Worm (Caenorhabditis elegans) whole organism, late embryonic: ENCODE measurements around the gene F54F12.2.

ENCODE experiments used
- F13H6.1 ChIP-seq: sonication (generic microtip); optimal IDR thresholded peaks from 2 replicates; lab custom pipeline; 2016; ENCODE audit warnings: missing genetic modification characterization, missing compliant biosample characterization
- K02D7.2 ChIP-seq: sonication (generic microtip); optimal IDR thresholded peaks from 2 replicates; lab custom pipeline; 2017; ENCODE audit warnings: mild to moderate bottlenecking, missing genetic modification characterization, missing compliant biosample characterization
- ahr-1 ChIP-seq: sonication (generic microtip); optimal IDR thresholded peaks from 2 replicates; lab custom pipeline; 2016; ENCODE audit warnings: missing genetic modification characterization, missing compliant biosample characterization
- ceh-14 ChIP-seq: sonication (generic microtip); optimal IDR thresholded peaks from 2 replicates; lab custom pipeline; 2016; ENCODE audit warnings: missing genotype, missing genetic modification characterization, missing compliant biosample characterization
- ceh-18 ChIP-seq: sonication (generic microtip); optimal IDR thresholded peaks from 2 replicates; lab custom pipeline; 2016; ENCODE audit warnings: missing genetic modification characterization, missing compliant biosample characterization
- ceh-19 ChIP-seq: fragments of 200-800 bp; sonication (Bioruptor generic); optimal IDR thresholded peaks from 2 replicates; lab custom pipeline; 2018; ENCODE audit warnings: mild to moderate bottlenecking, missing genetic modification characterization, missing compliant biosample characterization
- ceh-2 ChIP-seq: sonication (generic microtip); optimal IDR thresholded peaks from 2 replicates; lab custom pipeline; 2016; ENCODE audit warnings: missing genotype, missing genetic modification characterization, missing compliant biosample characterization
- ceh-30 ChIP-seq: fragments of 150-350 bp; optimal IDR thresholded peaks from 2 replicates; lab custom pipeline; 2014; ENCODE audit warnings: missing biosample characterization, missing genetic modification characterization
- ceh-31 ChIP-seq: sonication (generic microtip); optimal IDR thresholded peaks from 2 replicates; lab custom pipeline; 2016; ENCODE audit warnings: missing genetic modification characterization, missing compliant biosample characterization
- ceh-45 ChIP-seq: fragments of 200-800 bp; sonication (Bioruptor generic); IDR thresholded peaks from 2 replicates; pipeline ENCODE4 v1.3.6; 2022; ENCODE audit warnings: missing genetic modification reagents, missing genetic modification characterization, missing compliant biosample characterization
- ceh-6 ChIP-seq: fragments of 200-800 bp; sonication (Bioruptor generic); optimal IDR thresholded peaks from 2 replicates; lab custom pipeline; 2018; ENCODE audit warnings: mild to moderate bottlenecking, missing genetic modification characterization, missing compliant biosample characterization
- che-1 ChIP-seq: sonication (generic microtip); optimal IDR thresholded peaks from 2 replicates; lab custom pipeline; 2016; ENCODE audit warnings: mild to moderate bottlenecking, missing genetic modification characterization, missing compliant biosample characterization
- dmd-4 ChIP-seq: sonication (generic microtip); optimal IDR thresholded peaks from 2 replicates; lab custom pipeline; 2016; ENCODE audit warnings: borderline replicate concordance, missing genetic modification characterization, missing compliant biosample characterization
- ets-4 ChIP-seq: sonication (generic microtip); optimal IDR thresholded peaks from 2 replicates; lab custom pipeline; 2016; ENCODE audit warnings: missing genetic modification characterization, missing compliant biosample characterization
- eyg-1 ChIP-seq: sonication (generic microtip); optimal IDR thresholded peaks from 2 replicates; lab custom pipeline; 2016; ENCODE audit warnings: missing genotype, missing genetic modification characterization, missing compliant biosample characterization
- fax-1 ChIP-seq: sonication (generic microtip); optimal IDR thresholded peaks from 2 replicates; lab custom pipeline; 2016; ENCODE audit warnings: missing genotype, missing genetic modification characterization, missing compliant biosample characterization
- fkh-10 ChIP-seq: fragments of 150-350 bp; optimal IDR thresholded peaks from 2 replicates; lab custom pipeline; 2014; ENCODE audit warnings: missing biosample characterization, missing genetic modification reagents, missing genetic modification characterization
- gmeb-2 ChIP-seq: sonication (generic microtip); optimal IDR thresholded peaks from 2 replicates; lab custom pipeline; 2016; ENCODE audit warnings: missing genetic modification characterization, inconsistent platforms, missing compliant biosample characterization
- hlh-13 ChIP-seq: fragments of 200-800 bp; sonication (Bioruptor generic); optimal IDR thresholded peaks from 2 replicates; lab custom pipeline; 2018; ENCODE audit warnings: mild to moderate bottlenecking, missing genetic modification characterization, missing compliant biosample characterization
- hlh-15 ChIP-seq: sonication (generic microtip); optimal IDR thresholded peaks from 2 replicates; lab custom pipeline; 2016; ENCODE audit warnings: missing genetic modification characterization, missing compliant biosample characterization
- hlh-30 ChIP-seq: sonication (generic microtip); optimal IDR thresholded peaks from 2 replicates; lab custom pipeline; 2017; ENCODE audit warnings: antibody characterized with exemption, missing genetic modification characterization, missing compliant biosample characterization; ENCODE audit not compliant: insufficient read depth
- hlh-6 ChIP-seq: sonication (generic microtip); optimal IDR thresholded peaks from 2 replicates; lab custom pipeline; 2016; ENCODE audit warnings: missing genotype, missing genetic modification characterization, missing compliant biosample characterization
- lim-6 ChIP-seq: sonication (generic microtip); optimal IDR thresholded peaks from 2 replicates; lab custom pipeline; 2016; ENCODE audit warnings: missing genetic modification characterization, missing compliant biosample characterization
- madf-2 ChIP-seq: sonication (generic microtip); optimal IDR thresholded peaks from 2 replicates; lab custom pipeline; 2017; ENCODE audit warnings: missing genetic modification characterization, missing compliant biosample characterization
- nhr-11 ChIP-seq: fragments of 150-350 bp; optimal IDR thresholded peaks from 2 replicates; lab custom pipeline; 2014; ENCODE audit warnings: missing biosample characterization, missing genetic modification characterization
- pag-3 ChIP-seq: sonication (generic microtip); optimal IDR thresholded peaks from 2 replicates; lab custom pipeline; 2016; ENCODE audit warnings: missing compliant biosample characterization, missing genetic modification characterization, borderline replicate concordance
- pax-1 ChIP-seq: fragments of 150-350 bp; optimal IDR thresholded peaks from 2 replicates; lab custom pipeline; 2014; ENCODE audit warnings: missing biosample characterization, missing genetic modification characterization
- pha-4 ChIP-seq: fragments of 150-350 bp; optimal IDR thresholded peaks from 2 replicates; lab custom pipeline; 2018; ENCODE audit warnings: missing biosample characterization, missing genetic modification reagents, missing genetic modification characterization
- pros-1 ChIP-seq: fragments of 150-350 bp; optimal IDR thresholded peaks from 2 replicates; lab custom pipeline; 2014; ENCODE audit warnings: missing biosample characterization, missing genetic modification reagents, missing genetic modification characterization
- ref-2 ChIP-seq: sonication (generic microtip); optimal IDR thresholded peaks from 2 replicates; lab custom pipeline; 2016; ENCODE audit warnings: missing genetic modification characterization, missing compliant biosample characterization
- sdc-2 ChIP-seq: sonication (generic microtip); optimal IDR thresholded peaks from 2 replicates; lab custom pipeline; 2016; ENCODE audit warnings: missing genotype, missing genetic modification characterization, missing compliant biosample characterization
- sox-2 ChIP-seq: fragments of 200-800 bp; sonication (Bioruptor generic); IDR thresholded peaks from 2 replicates; pipeline ENCODE4 v1.3.6; 2022; ENCODE audit warnings: missing genetic modification reagents, missing genetic modification characterization, missing compliant biosample characterization
- sox-4 ChIP-seq: sonication (generic microtip); optimal IDR thresholded peaks from 2 replicates; lab custom pipeline; 2017; ENCODE audit warnings: mild to moderate bottlenecking, missing genetic modification characterization, inconsistent platforms, missing compliant biosample characterization
- syd-9 ChIP-seq: sonication (generic microtip); optimal IDR thresholded peaks from 2 replicates; lab custom pipeline; 2016; ENCODE audit warnings: mild to moderate bottlenecking, missing genetic modification characterization, moderate library complexity, missing compliant biosample characterization
- tbx-2 ChIP-seq: sonication (generic microtip); optimal IDR thresholded peaks from 2 replicates; lab custom pipeline; 2016; ENCODE audit warnings: missing genetic modification characterization, missing compliant biosample characterization
- ttx-3 ChIP-seq: sonication (generic microtip); optimal IDR thresholded peaks from 2 replicates; lab custom pipeline; 2016; ENCODE audit warnings: missing genetic modification reagents, missing genetic modification characterization, missing compliant biosample characterization
- unc-42 ChIP-seq: sonication (generic microtip); optimal IDR thresholded peaks from 2 replicates; lab custom pipeline; 2016; ENCODE audit warnings: missing genotype, missing genetic modification characterization, missing compliant biosample characterization
- ztf-16 ChIP-seq: sonication (generic microtip); optimal IDR thresholded peaks from 2 replicates; lab custom pipeline; 2017; ENCODE audit warnings: missing genetic modification characterization, missing compliant biosample characterization

F54F12.2 gene

DNA sequence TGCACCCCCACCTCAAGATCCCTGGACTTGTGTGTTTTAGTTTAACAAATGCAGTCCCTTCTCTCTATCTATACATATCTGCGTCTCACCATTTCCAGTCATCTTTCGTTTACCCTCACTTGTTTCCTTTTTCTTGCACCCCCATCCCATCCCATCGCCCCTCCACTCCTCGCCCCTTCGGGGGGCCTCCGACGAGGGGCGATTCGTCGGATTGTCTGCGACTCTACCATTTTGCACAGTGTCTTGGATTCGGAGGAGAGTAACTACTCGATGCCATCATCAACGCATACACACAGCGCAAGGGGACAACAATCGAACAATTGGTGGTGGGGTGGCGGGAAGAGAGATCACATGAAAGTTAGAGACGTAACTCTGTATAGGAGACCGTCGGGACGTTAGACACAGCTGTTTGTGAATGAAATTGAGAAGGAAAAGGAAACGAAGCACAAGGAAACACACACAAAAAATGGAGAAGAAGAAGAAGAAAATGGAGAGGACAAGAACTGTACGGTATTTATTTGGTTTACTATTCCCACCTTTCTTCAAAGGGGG is 22.7 kb downstream of the F54F12.2 start (continued):
- peak; percentile 50 for TF ChIP-seq hlh-6 (tag; lab: Kevin White, UChicago)
- TF ChIP-seq ztf-16 (tag; lab: Kevin White, UChicago): peak; percentile 2
- no peak for TF ChIP-seq pha-4
- peak; percentile 67 for TF ChIP-seq ceh-6
- peak; percentile 97 for TF ChIP-seq tbx-2 (tag; lab: Kevin White, UChicago)
- TF ChIP-seq ceh-30: peak; percentile 56
- TF ChIP-seq syd-9 (tag; lab: Kevin White, UChicago): peak; percentile 65
- TF ChIP-seq dmd-4: peak; percentile 88
- peak; percentile 7 for TF ChIP-seq hlh-13 (GFP tag; lab: Kevin White, UChicago)
- peak; percentile 93 for TF ChIP-seq hlh-30 (tag; lab: Kevin White, UChicago)
- TF ChIP-seq ets-4: peak; percentile 77
- TF ChIP-seq che-1 (tag; lab: Kevin White, UChicago): peak; percentile 61
- TF ChIP-seq pax-1 (tag; lab: Kevin White, UChicago): no peak
- TF ChIP-seq madf-2: peak; percentile 61
- peak; percentile 51 for TF ChIP-seq hlh-15 (tag; lab: Kevin White, UChicago)
- peak; percentile 92 for TF ChIP-seq ceh-19 (GFP tag; lab: Kevin White, UChicago)
- TF ChIP-seq pros-1 (tag; lab: Kevin White, UChicago): peak; percentile 100
- TF ChIP-seq lim-6 (tag; lab: Kevin White, UChicago): peak; percentile 54
- no peak for TF ChIP-seq gmeb-2 (tag; lab: Kevin White, UChicago)
- TF ChIP-seq ceh-45: no peak

DNA sequence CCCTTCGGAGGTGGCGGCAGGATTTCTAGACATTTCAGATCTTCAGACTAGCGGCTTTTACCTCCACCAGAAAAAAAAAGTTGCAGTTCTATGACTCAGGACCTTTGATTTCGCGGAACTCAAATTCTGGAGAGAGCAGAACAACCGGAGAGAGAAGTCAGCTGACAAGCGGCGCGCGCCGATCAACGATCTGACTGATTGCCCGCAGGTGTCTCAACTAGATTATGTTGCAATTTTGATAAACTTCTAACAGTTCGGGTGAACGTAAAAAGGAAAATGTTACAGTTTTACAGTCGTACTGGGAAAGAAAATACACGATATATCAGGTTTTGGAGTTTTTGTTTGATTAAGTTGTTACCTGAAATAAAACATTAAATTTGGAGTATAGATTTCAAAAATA is 23.1 kb downstream of the F54F12.2 start:
- TF ChIP-seq nhr-11 (tag; lab: Kevin White, UChicago) (no peak), ttx-3 (tag; lab: Kevin White, UChicago) (no peak)

DNA sequence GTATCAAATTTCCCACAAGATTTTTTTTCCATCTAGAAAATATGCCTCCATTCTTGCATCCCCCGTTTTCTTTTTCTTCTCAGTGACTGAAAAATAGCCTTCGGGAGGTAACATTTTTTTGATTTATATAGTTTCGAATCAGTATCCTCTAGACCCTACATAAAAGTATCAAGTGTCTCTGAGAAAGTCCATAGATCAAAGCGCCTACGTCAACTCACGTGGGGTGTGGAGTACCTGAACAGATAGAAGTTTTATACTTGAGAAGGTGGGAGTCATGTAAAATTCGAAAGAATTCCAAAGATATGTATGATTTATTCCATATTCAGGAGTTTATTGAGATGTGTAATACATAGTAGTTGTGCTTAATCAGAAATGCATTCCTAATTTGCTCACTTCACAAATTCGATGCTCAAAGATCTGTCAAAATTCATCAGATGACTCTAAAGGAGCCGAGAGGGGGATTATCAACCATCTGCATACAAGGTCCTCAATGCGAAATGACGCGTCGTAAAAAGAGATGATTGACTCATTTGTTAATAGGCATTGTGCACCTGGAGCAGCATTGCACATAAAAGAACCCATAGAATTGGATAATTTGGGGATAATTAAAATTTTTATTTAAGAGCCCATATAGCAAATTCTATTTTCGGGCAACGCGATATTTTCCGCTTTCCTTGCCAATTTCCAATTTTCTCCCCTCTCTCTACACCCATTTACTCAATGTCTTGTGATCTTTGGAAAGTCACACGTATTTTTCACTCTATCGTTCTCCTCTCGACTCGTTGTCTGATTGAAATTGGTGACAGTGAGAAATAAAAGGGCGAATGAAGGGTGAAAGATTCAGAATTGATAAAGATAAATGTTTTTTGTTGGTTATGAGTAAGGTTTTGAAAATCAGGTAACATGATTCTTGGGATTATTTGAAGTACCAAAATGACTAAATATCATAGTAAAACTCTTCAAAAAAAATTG is 24.7 kb downstream of the F54F12.2 start:
- peak; percentile 28; the same call in 1 of the 2 replicates for TF ChIP-seq sox-2 (GFP tag; lab: Robert Waterston, UW)
- TF ChIP-seq ceh-31 (tag; lab: Kevin White, UChicago): peak; percentile 63
- peak; percentile 70 for TF ChIP-seq ceh-14 (tag; lab: Kevin White, UChicago)
- no peak for TF ChIP-seq sox-4 (tag; lab: Kevin White, UChicago)
- peak; percentile 49 for TF ChIP-seq hlh-30 (tag; lab: Kevin White, UChicago)
- TF ChIP-seq ref-2 (tag; lab: Kevin White, UChicago): peak; percentile 31
- no peak for TF ChIP-seq ceh-18 (tag; lab: Kevin White, UChicago)
- TF ChIP-seq eyg-1 (tag; lab: Kevin White, UChicago): no peak
- TF ChIP-seq unc-42 (tag; lab: Kevin White, UChicago): peak; percentile 83
- TF ChIP-seq, all 69 proteins: peak for 6

DNA sequence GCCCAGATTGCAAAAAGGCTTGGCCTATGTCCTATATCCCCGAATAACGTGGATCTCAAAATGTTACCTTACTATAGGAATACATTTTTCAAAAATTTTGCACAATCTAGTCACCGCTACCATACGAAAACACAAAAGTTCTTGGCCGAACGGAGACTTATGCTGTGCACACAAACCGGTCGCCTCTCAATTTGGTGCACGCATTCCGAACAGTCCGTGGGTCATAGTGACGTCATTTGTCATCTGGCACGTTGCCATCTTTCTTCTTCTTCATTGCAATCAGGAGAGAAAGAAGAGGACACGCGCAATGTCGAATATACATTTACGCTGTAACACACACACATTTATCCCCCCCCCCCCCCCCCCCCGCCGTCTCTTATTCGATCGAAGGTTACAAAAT is 25.9 kb downstream of the F54F12.2 start:
- TF ChIP-seq F13H6.1 (no peak), tbx-2 (tag; lab: Kevin White, UChicago) (no peak), ttx-3 (tag; lab: Kevin White, UChicago) (no peak), pag-3 (tag; lab: Kevin White, UChicago) (no peak), sdc-2 (tag; lab: Kevin White, UChicago) (no peak), ahr-1 (tag; lab: Kevin White, UChicago) (no peak), ref-2 (tag; lab: Kevin White, UChicago) (no peak), hlh-6 (tag; lab: Kevin White, UChicago) (no peak), ceh-6 (no peak), ceh-2 (no peak), K02D7.2 (tag; lab: Kevin White, UChicago) (no peak), fkh-10 (no peak), fax-1 (no peak), pros-1 (tag; lab: Kevin White, UChicago) (no peak)
- TF ChIP-seq, all 69 proteins: peak for 0
